Worm (Caenorhabditis elegans): Measurements from ENCODE around the gene sav-1.

DNA sequence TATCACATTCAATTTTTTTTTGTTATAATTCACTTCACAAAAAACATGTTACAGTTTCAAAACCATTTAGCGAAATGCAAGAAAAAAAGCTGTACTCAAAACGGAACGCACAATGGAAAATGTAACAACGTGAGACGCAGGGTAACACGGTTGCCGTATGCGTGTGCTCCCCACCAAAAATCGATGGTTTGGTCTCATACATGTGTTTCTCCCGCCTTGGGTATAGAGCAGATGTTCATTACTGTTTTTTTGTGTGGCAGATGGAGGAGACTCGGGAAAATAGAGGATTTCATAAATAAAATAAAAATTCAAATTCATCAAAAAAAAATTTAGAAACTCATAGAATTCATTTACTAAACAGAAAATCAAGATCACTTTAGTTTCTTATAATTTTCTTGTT lies 26.0 kb downstream of the sav-1 start, which contains the start of gene AH9.3:
- TF ChIP-seq aly-2 (tag; optimal IDR thresholded peaks at IDR 0.05) (no peak), nhr-25 (tag; optimal IDR thresholded peaks at IDR 0.05) (no peak), zag-1 (tag; optimal IDR thresholded peaks at IDR 0.05) (no peak), lin-39 (tag; optimal IDR thresholded peaks at IDR 0.05) (no peak), ceh-28 (tag; optimal IDR thresholded peaks at IDR 0.05) (no peak), nfya-1 (tag; optimal IDR thresholded peaks at IDR 0.05; ENCODE audit: insufficient read depth) (no peak), tbx-2 (tag; optimal IDR thresholded peaks at IDR 0.05) (no peak), unc-39 (tag; optimal IDR thresholded peaks at IDR 0.05) (no peak), ZK546.5 (tag; optimal IDR thresholded peaks at IDR 0.05) (no peak), nhr-23 (tag; optimal IDR thresholded peaks at IDR 0.05) (no peak)
